Worm (Caenorhabditis elegans) whole organism, L2 larva: ENCODE results near the gene F08H9.3.

Source experiments
- R02D3.7 ChIP-seq: fragments of 150-350 bp; optimal IDR thresholded peaks from 2 replicates; lab custom pipeline; 2014; ENCODE audit warnings: missing biosample characterization, missing genetic modification characterization
- Y55F3AM.14 ChIP-seq: fragments of 200-800 bp; sonication (Bioruptor generic); optimal IDR thresholded peaks from 2 replicates; lab custom pipeline; 2018; ENCODE audit warnings: mild to moderate bottlenecking, missing genetic modification characterization, missing compliant biosample characterization
- alr-1 ChIP-seq: fragments of 150-350 bp; optimal IDR thresholded peaks from 2 replicates; lab custom pipeline; 2014; ENCODE audit warnings: missing biosample characterization, missing genetic modification characterization
- blmp-1 ChIP-seq: sonication (generic microtip); optimal IDR thresholded peaks from 2 replicates; lab custom pipeline; 2017; ENCODE audit warnings: missing genetic modification characterization, mild to moderate bottlenecking, missing compliant biosample characterization, antibody characterized with exemption, moderate library complexity; ENCODE audit not compliant: insufficient read depth
- ceh-16 ChIP-seq: fragments of 150-350 bp; optimal IDR thresholded peaks from 2 replicates; lab custom pipeline; 2014; ENCODE audit warnings: missing biosample characterization, missing genetic modification characterization
- crh-2 ChIP-seq: sonication (generic microtip); optimal IDR thresholded peaks from 2 replicates; lab custom pipeline; 2017; ENCODE audit warnings: missing biosample characterization, missing genetic modification characterization
- dmd-4 ChIP-seq: sonication (generic microtip); optimal IDR thresholded peaks from 2 replicates; lab custom pipeline; 2017; ENCODE audit warnings: missing biosample characterization, missing genetic modification characterization
- egl-27 ChIP-seq: sonication (generic microtip); optimal IDR thresholded peaks from 3 replicates; lab custom pipeline; 2017; ENCODE audit warnings: missing biosample characterization, missing genetic modification reagents, missing genetic modification characterization
- elt-1 ChIP-seq: fragments of 150-350 bp; optimal IDR thresholded peaks from 2 replicates; lab custom pipeline; 2014; ENCODE audit warnings: missing biosample characterization, missing genetic modification characterization
- fos-1 ChIP-seq: fragments of 150-350 bp; optimal IDR thresholded peaks from 2 replicates; lab custom pipeline; 2014; ENCODE audit warnings: missing biosample characterization, missing genetic modification characterization
- gmeb-1 ChIP-seq: fragments of 150-350 bp; optimal IDR thresholded peaks from 2 replicates; lab custom pipeline; 2014; ENCODE audit warnings: missing biosample characterization, missing genetic modification characterization
- lin-11 ChIP-seq: fragments of 150-350 bp; sonication (generic microtip); optimal IDR thresholded peaks from 2 replicates; lab custom pipeline; 2014; ENCODE audit warnings: missing biosample characterization, missing genetic modification characterization, inconsistent platforms, mixed read lengths
- lin-13 ChIP-seq: fragments of 150-350 bp; optimal IDR thresholded peaks from 2 replicates; lab custom pipeline; 2014; ENCODE audit warnings: missing biosample characterization, missing genetic modification reagents, missing genetic modification characterization
- lin-39 ChIP-seq: fragments of 150-350 bp; optimal IDR thresholded peaks from 2 replicates; lab custom pipeline; 2014; ENCODE audit warnings: missing biosample characterization, missing genetic modification reagents, missing genetic modification characterization
- mbf-1 ChIP-seq: sonication (generic microtip); optimal IDR thresholded peaks from 2 replicates; lab custom pipeline; 2017; ENCODE audit warnings: missing biosample characterization, missing genetic modification characterization
- mdl-1 ChIP-seq, 2 experiments: fragments of 150-350 bp in 1 of 2; sonication (generic microtip) in 1 of 2; optimal IDR thresholded peaks; 2 replicates each; lab custom pipeline; 2017; ENCODE audit warnings: missing biosample characterization in 2 of 2, missing genetic modification characterization in 2 of 2
- nhr-11 ChIP-seq: fragments of 150-350 bp; optimal IDR thresholded peaks from 2 replicates; lab custom pipeline; 2014; ENCODE audit warnings: missing biosample characterization, missing genetic modification characterization
- nhr-12 ChIP-seq: fragments of 150-350 bp; optimal IDR thresholded peaks from 2 replicates; lab custom pipeline; 2014; ENCODE audit warnings: missing biosample characterization, missing genetic modification characterization
- nhr-129 ChIP-seq: fragments of 150-350 bp; optimal IDR thresholded peaks from 2 replicates; lab custom pipeline; 2014; ENCODE audit warnings: missing biosample characterization, missing genetic modification characterization
- nhr-21 ChIP-seq: fragments of 150-350 bp; optimal IDR thresholded peaks from 2 replicates; lab custom pipeline; 2014; ENCODE audit warnings: missing biosample characterization, missing genetic modification characterization
- nhr-23 ChIP-seq: fragments of 150-350 bp; optimal IDR thresholded peaks from 2 replicates; lab custom pipeline; 2014; ENCODE audit warnings: missing biosample characterization, missing genetic modification reagents, missing genetic modification characterization
- nhr-25 ChIP-seq: fragments of 150-350 bp; sonication (generic microtip); optimal IDR thresholded peaks from 3 replicates; lab custom pipeline; 2014; ENCODE audit warnings: missing biosample characterization, missing genetic modification characterization
- nhr-6 ChIP-seq: fragments of 150-350 bp; optimal IDR thresholded peaks from 2 replicates; lab custom pipeline; 2014; ENCODE audit warnings: missing biosample characterization, missing genetic modification characterization
- nhr-77 ChIP-seq: fragments of 150-350 bp; optimal IDR thresholded peaks from 2 replicates; lab custom pipeline; 2014; ENCODE audit warnings: missing biosample characterization, missing genetic modification characterization
- peb-1 ChIP-seq: fragments of 150-350 bp; optimal IDR thresholded peaks from 2 replicates; lab custom pipeline; 2014; ENCODE audit warnings: missing biosample characterization, missing genetic modification characterization
- sem-4 ChIP-seq: fragments of 150-350 bp; optimal IDR thresholded peaks from 2 replicates; lab custom pipeline; 2014; ENCODE audit warnings: missing biosample characterization, missing genetic modification reagents, missing genetic modification characterization
- skn-1 ChIP-seq: sonication (generic microtip); optimal IDR thresholded peaks from 2 replicates; lab custom pipeline; 2017; ENCODE audit warnings: missing biosample characterization, missing genetic modification characterization
- sma-3 ChIP-seq: sonication (generic microtip); optimal IDR thresholded peaks from 2 replicates; lab custom pipeline; 2016; ENCODE audit warnings: missing genetic modification reagents, missing genetic modification characterization, missing compliant biosample characterization
- sma-9 ChIP-seq, 2 experiments: fragments of 150-350 bp in 1 of 2; sonication (generic microtip) in 1 of 2; optimal IDR thresholded peaks; 2 replicates each; lab custom pipeline; 2014 to 2016; ENCODE audit warnings: missing genetic modification characterization in 2 of 2, mild to moderate bottlenecking in 1 of 2, missing biosample characterization in 1 of 2, missing compliant biosample characterization in 1 of 2, missing genetic modification reagents in 1 of 2, moderate library complexity in 1 of 2
- unc-39 ChIP-seq: fragments of 150-350 bp; optimal IDR thresholded peaks from 2 replicates; lab custom pipeline; 2014; ENCODE audit warnings: missing biosample characterization, missing genetic modification characterization
- unc-55 ChIP-seq: fragments of 150-350 bp; sonication (generic microtip); optimal IDR thresholded peaks from 3 replicates; lab custom pipeline; 2014; ENCODE audit warnings: missing biosample characterization, missing genetic modification reagents, missing genetic modification characterization

F08H9.3 gene

ce11 chrV:14505745-14506214, 42.6 kb upstream of the F08H9.3 start:
- TF ChIP-seq sma-9 (GFP tag; optimal IDR thresholded peaks at IDR 0.05; lab: Kevin White, UChicago) = peak; percentile 40
- no peak for TF ChIP-seq sma-9 (tag; optimal IDR thresholded peaks at IDR 0.05; lab: Kevin White, UChicago)
- peak; percentile 44 for TF ChIP-seq sma-3 (GFP tag; lab: Kevin White, UChicago)
- TF ChIP-seq nhr-21 (tag; lab: Kevin White, UChicago) = peak; percentile 85
- peak in 1 of 2 experiments; percentile 4 for TF ChIP-seq mdl-1 (tag; optimal IDR thresholded peaks at IDR 0.05; lab: Kevin White, UChicago)
- peak; percentile 33 for TF ChIP-seq blmp-1
- TF ChIP-seq nhr-25 = peak; percentile 48
- peak; percentile 85 for TF ChIP-seq elt-1 (tag; lab: Kevin White, UChicago)
- peak; percentile 89 for TF ChIP-seq ceh-16 (tag; lab: Kevin White, UChicago)
- TF ChIP-seq alr-1 (tag; lab: Kevin White, UChicago) = no peak
- TF ChIP-seq gmeb-1 (tag; lab: Kevin White, UChicago) = peak; percentile 24
- peak; percentile 90 for TF ChIP-seq fos-1 (tag; lab: Kevin White, UChicago)
- TF ChIP-seq sem-4 (tag; lab: Kevin White, UChicago) = peak; percentile 42
- no peak for TF ChIP-seq lin-11 (tag; lab: Kevin White, UChicago)
- peak; percentile 73 for TF ChIP-seq egl-27 (tag; lab: Kevin White, UChicago)
- no peak for TF ChIP-seq crh-2
- peak; percentile 28 for TF ChIP-seq skn-1

DNA sequence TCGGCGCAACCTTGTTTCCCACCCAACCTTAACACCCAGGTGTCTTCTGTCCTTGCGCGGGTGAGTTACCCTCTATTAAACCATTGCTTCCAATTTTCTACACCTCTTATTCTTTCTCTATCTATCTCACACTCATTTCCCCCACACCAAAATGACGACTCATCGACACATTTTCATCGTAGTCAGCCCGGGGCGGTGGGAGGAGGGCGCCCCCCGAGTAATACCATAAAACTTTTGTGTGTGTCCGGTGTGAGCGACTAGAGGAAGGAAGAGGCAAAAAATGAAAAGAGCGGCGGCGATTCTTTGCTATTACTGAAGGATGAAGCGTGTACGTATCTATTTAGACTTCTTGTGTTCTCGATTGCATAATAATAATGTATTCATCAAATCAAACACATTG, 41.6 kb upstream of the F08H9.3 start:
- TF ChIP-seq lin-13 (GFP tag; lab: Kevin White, UChicago) = no peak
- TF ChIP-seq ceh-16 (tag; lab: Kevin White, UChicago) = peak; percentile 41
- TF ChIP-seq fos-1 (tag; lab: Kevin White, UChicago) = peak; percentile 68

- TF ChIP-seq fos-1 (tag; lab: Kevin White, UChicago) (peak; percentile 32), mbf-1 (tag; lab: Kevin White, UChicago) (no peak)
These were observed 41.0 kb upstream of the F08H9.3 start for ce11 chrV:14504120-14504519.

- TF ChIP-seq fos-1 (tag; lab: Kevin White, UChicago) = peak; percentile 92
- peak; percentile 1 for TF ChIP-seq sma-9 (GFP tag; optimal IDR thresholded peaks at IDR 0.05; lab: Kevin White, UChicago)
- TF ChIP-seq sma-9 (tag; optimal IDR thresholded peaks at IDR 0.05; lab: Kevin White, UChicago) = no peak
- no peak for TF ChIP-seq peb-1 (tag; lab: Kevin White, UChicago)
- peak; percentile 8 for TF ChIP-seq sma-3 (GFP tag; lab: Kevin White, UChicago)
- TF ChIP-seq nhr-11 = no peak
- no peak for TF ChIP-seq nhr-23 (tag; lab: Kevin White, UChicago)
- peak; percentile 47 for TF ChIP-seq skn-1
These were observed 39.9 kb upstream of the F08H9.3 start for ce11 chrV:14503065-14503464.

DNA sequence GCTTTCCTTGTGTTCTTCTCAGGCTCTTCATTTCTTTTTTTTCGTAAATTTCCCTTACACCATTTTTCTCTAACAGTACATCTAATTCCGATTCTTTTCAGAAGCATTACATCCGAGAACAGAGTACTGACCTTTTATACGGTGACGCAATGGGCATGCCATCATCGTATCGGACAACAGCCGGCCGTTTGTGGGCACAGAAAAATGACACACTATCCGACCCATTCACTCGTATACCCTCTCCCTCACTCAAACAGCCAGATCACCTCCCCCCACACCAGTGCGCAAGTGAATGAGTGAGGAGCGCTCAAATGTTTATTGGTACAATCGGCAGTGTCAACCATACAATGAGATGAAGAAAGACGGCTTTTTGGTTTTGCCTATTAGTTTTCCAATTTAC, 38.0 kb upstream of the F08H9.3 start, which contains the start of gene R02D5.24:
R02D5.24 (plus strand) TSS at position 205 of the 400 bp plus-strand sequence.
- no peak for TF ChIP-seq lin-39
- no peak for TF ChIP-seq nhr-21 (tag; lab: Kevin White, UChicago)
- no peak for TF ChIP-seq mbf-1 (tag; lab: Kevin White, UChicago)
- TF ChIP-seq nhr-12 (tag; lab: Kevin White, UChicago) = no peak
- TF ChIP-seq Y55F3AM.14 = no peak
- no peak for TF ChIP-seq nhr-129 (tag; lab: Kevin White, UChicago)
- no peak for TF ChIP-seq nhr-6
- no peak for TF ChIP-seq unc-39 (tag; lab: Kevin White, UChicago)
- TF ChIP-seq gmeb-1 (tag; lab: Kevin White, UChicago) = no peak
- TF ChIP-seq sma-3 (GFP tag; lab: Kevin White, UChicago) = no peak
- TF ChIP-seq R02D3.7 (tag; lab: Kevin White, UChicago) = no peak
- no peak for TF ChIP-seq dmd-4 (tag; lab: Kevin White, UChicago)
- TF ChIP-seq nhr-77 = no peak

- no peak for TF ChIP-seq blmp-1
- peak; percentile 24 for TF ChIP-seq unc-55
- TF ChIP-seq egl-27 (tag; lab: Kevin White, UChicago) = no peak
- TF ChIP-seq gmeb-1 (tag; lab: Kevin White, UChicago) = no peak
- no peak for TF ChIP-seq Y55F3AM.14
- no peak for TF ChIP-seq peb-1 (tag; lab: Kevin White, UChicago)
- no peak for TF ChIP-seq dmd-4 (tag; lab: Kevin White, UChicago)
- no peak for TF ChIP-seq ceh-16 (tag; lab: Kevin White, UChicago)
- no peak for TF ChIP-seq nhr-6
These were observed 37.4 kb upstream of the F08H9.3 start for ce11 chrV:14500554-14500953.
